Worm (Caenorhabditis elegans) whole organism, mixed stage, embryonic: ENCODE data around the gene ugt-19.

Source experiments
- mep-1 ChIP-seq: fragments of 150-350 bp; optimal IDR thresholded peaks from 2 replicates; lab custom pipeline; 2017; ENCODE audit warnings: missing biosample characterization, missing genetic modification reagents, missing genetic modification characterization, inconsistent platforms
- unc-120 ChIP-seq: sonication (generic microtip); optimal IDR thresholded peaks from 2 replicates; lab custom pipeline; 2017; ENCODE audit warnings: missing genetic modification characterization, missing compliant biosample characterization; ENCODE audit not compliant: poor library complexity, severe bottlenecking

ugt-19 gene

DNA sequence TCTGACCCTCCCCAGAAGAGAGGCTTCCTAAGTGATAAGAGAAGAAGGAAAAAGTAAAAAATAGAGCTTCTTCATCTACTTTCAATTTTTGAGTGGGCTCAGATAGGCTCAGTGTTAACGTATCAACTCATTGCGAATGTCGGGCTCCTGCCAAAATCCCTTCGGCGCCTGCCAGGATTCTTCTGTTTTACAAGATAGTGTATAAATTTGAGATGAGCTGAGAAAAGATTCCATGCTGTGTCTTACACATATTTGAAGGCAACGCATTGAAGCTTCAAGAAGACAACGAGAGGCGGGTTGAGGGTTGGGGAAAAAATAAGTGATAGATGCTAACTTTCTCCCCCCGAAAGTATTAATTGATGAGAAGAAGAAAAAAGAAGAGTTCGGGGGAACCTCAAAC is 47.3 kb downstream of the ugt-19 start:
- TF ChIP-seq mep-1 (tag; lab: Kevin White, UChicago) = no peak
- TF ChIP-seq unc-120 (tag; lab: Kevin White, UChicago) = peak; percentile 15
